Worm (Caenorhabditis elegans) whole organism, L4 larva: ENCODE measurements around the gene srh-21.

Experiments used
- Y105C5A.15 ChIP-seq: fragments of 200-800 bp; sonication (Bioruptor generic); IDR thresholded peaks from 2 replicates; pipeline ENCODE4 v1.3.6; 2022; ENCODE audit warnings: missing genetic modification characterization, missing compliant biosample characterization
- ama-1 ChIP-seq: fragments of 150-350 bp; optimal IDR thresholded peaks from 2 replicates; lab custom pipeline; 2014; ENCODE audit warnings: inconsistent platforms, mixed read lengths
- ces-1 ChIP-seq: fragments of 150-350 bp; sonication (generic microtip); optimal IDR thresholded peaks from 4 replicates; lab custom pipeline; 2014; ENCODE audit warnings: missing biosample characterization, missing genetic modification reagents, missing genetic modification characterization
- lin-15B ChIP-seq: fragments of 150-350 bp; sonication (generic microtip); optimal IDR thresholded peaks from 3 replicates; lab custom pipeline; 2014; ENCODE audit warnings: missing biosample characterization, missing genetic modification characterization
- lsy-2 ChIP-seq, 2 experiments: fragments of 150-350 bp in 1 of 2; sonication (generic microtip) in 1 of 2; optimal IDR thresholded peaks; 2 replicates each; lab custom pipeline; 2014 to 2017; ENCODE audit warnings: missing biosample characterization in 2 of 2, missing genetic modification characterization in 2 of 2
- mdl-1 ChIP-seq, 2 experiments: fragments of 150-350 bp in 1 of 2; sonication (generic microtip) in 1 of 2; optimal IDR thresholded peaks; 2 replicates each; lab custom pipeline; 2014 to 2017; ENCODE audit warnings: missing biosample characterization in 2 of 2, missing genetic modification characterization in 2 of 2
- mdt-29 ChIP-seq: fragments of 200-800 bp; sonication (Bioruptor generic); IDR thresholded peaks from 2 replicates; pipeline ENCODE4 v1.3.6; 2022; ENCODE audit warnings: missing genetic modification reagents, missing genetic modification characterization, missing compliant biosample characterization
- nhr-11 ChIP-seq: fragments of 150-350 bp; optimal IDR thresholded peaks from 2 replicates; lab custom pipeline; 2014; ENCODE audit warnings: missing biosample characterization, missing genetic modification characterization
- nhr-25 ChIP-seq: sonication (generic microtip); optimal IDR thresholded peaks from 2 replicates; lab custom pipeline; 2017; ENCODE audit warnings: missing genetic modification characterization, mild to moderate bottlenecking, missing compliant biosample characterization, antibody characterized with exemption, moderate library complexity, borderline replicate concordance; ENCODE audit not compliant: insufficient read depth
- nhr-76 ChIP-seq: fragments of 150-350 bp; optimal IDR thresholded peaks from 2 replicates; lab custom pipeline; 2014; ENCODE audit warnings: missing biosample characterization, missing genetic modification characterization
- set-16 ChIP-seq: fragments of 200-800 bp; sonication (Bioruptor generic); IDR thresholded peaks from 2 replicates; pipeline ENCODE4 v1.3.6; 2022; ENCODE audit warnings: missing genetic modification reagents, missing genetic modification characterization, missing compliant biosample characterization
- snpc-4 ChIP-seq: fragments of 150-350 bp; optimal IDR thresholded peaks from 2 replicates; lab custom pipeline; 2014; ENCODE audit warnings: missing biosample characterization, missing genetic modification characterization
- zag-1 ChIP-seq: fragments of 150-350 bp; optimal IDR thresholded peaks from 2 replicates; lab custom pipeline; 2014; ENCODE audit warnings: missing biosample characterization, missing genetic modification characterization
- ztf-11 ChIP-seq: fragments of 150-350 bp; optimal IDR thresholded peaks from 2 replicates; lab custom pipeline; 2014; ENCODE audit warnings: missing biosample characterization, missing genetic modification characterization

- TF ChIP-seq nhr-11 (tag; lab: Kevin White, UChicago) (no peak), nhr-76 (tag; lab: Kevin White, UChicago) (no peak), Y105C5A.15 (GFP tag; lab: Robert Waterston, UW) (no peak), ces-1 (GFP tag; lab: Kevin White, UChicago) (no peak), lin-15B (tag; lab: Kevin White, UChicago) (no peak), mdt-29 (GFP tag; lab: Robert Waterston, UW) (no peak), nhr-25 (tag; lab: Kevin White, UChicago) (no peak), zag-1 (tag; lab: Kevin White, UChicago) (no peak), ztf-11 (tag; lab: Kevin White, UChicago) (no peak), mdl-1 (tag; optimal IDR thresholded peaks at IDR 0.05; lab: Kevin White, UChicago) (no peak), lsy-2 (tag; optimal IDR thresholded peaks at IDR 0.05; lab: Kevin White, UChicago) (no peak), ama-1 (lab: Kevin White, UChicago) (no peak), set-16 (GFP tag; lab: Robert Waterston, UW) (no peak), snpc-4 (tag; lab: Kevin White, UChicago) (no peak)
Measured at ce11 chrV:4879251-4879650, 47.2 kb upstream of the srh-21 start, which contains the start of gene T19H12.15.
